Worm (Caenorhabditis elegans) whole organism, L1 larva: Measurements from ENCODE around the gene sri-45.

Source experiments
- ama-1 ChIP-seq: fragments of 150-350 bp; optimal IDR thresholded peaks from 2 replicates; lab custom pipeline; 2014
- dsc-1 ChIP-seq: sonication (generic microtip); optimal IDR thresholded peaks from 2 replicates; lab custom pipeline; 2016; ENCODE audit warnings: mild to moderate bottlenecking, missing genetic modification characterization, missing compliant biosample characterization
- egl-27 ChIP-seq, 2 experiments: fragments of 150-350 bp in 1 of 2; sonication (generic microtip); optimal IDR thresholded peaks; 3 replicates each; lab custom pipeline; 2017 to 2018; ENCODE audit warnings: missing biosample characterization in 2 of 2, missing genetic modification characterization in 2 of 2, missing genetic modification reagents in 2 of 2
- elt-3 ChIP-seq, 6 experiments: fragments of 150-350 bp in 1 of 6; sonication (generic microtip); optimal IDR thresholded peaks; 2 replicates each; lab custom pipeline; 2017 to 2018; ENCODE audit warnings: missing biosample characterization in 6 of 6, missing genetic modification characterization in 6 of 6, inconsistent platforms in 1 of 6
- irx-1 ChIP-seq: sonication (generic microtip); optimal IDR thresholded peaks from 2 replicates; lab custom pipeline; 2016; ENCODE audit warnings: missing genetic modification characterization, missing compliant biosample characterization
- jun-1 ChIP-seq: fragments of 150-350 bp; optimal IDR thresholded peaks from 2 replicates; lab custom pipeline; 2014; ENCODE audit warnings: missing biosample characterization, missing genetic modification reagents, missing genetic modification characterization
- lin-39 ChIP-seq: fragments of 150-350 bp; optimal IDR thresholded peaks from 2 replicates; lab custom pipeline; 2014; ENCODE audit warnings: missing biosample characterization, missing genetic modification reagents, missing genetic modification characterization
- lsy-2 ChIP-seq, 2 experiments: fragments of 150-350 bp; optimal IDR thresholded peaks; 2 replicates each; lab custom pipeline; 2014; ENCODE audit warnings: missing biosample characterization in 2 of 2, missing genetic modification characterization in 2 of 2
- nhr-77 ChIP-seq: fragments of 150-350 bp; optimal IDR thresholded peaks from 2 replicates; lab custom pipeline; 2014; ENCODE audit warnings: missing biosample characterization, missing genetic modification characterization
- nhr-85 ChIP-seq: sonication (generic microtip); peaks from one replicate; lab custom pipeline; 2016; ENCODE audit warnings: missing genetic modification characterization, inconsistent platforms, missing compliant biosample characterization
- nhr-90 ChIP-seq: sonication (generic microtip); optimal IDR thresholded peaks from 2 replicates; lab custom pipeline; 2016; ENCODE audit warnings: mild to moderate bottlenecking, missing genetic modification characterization, missing compliant biosample characterization; ENCODE audit not compliant: poor library complexity
- pqm-1 ChIP-seq: sonication (generic microtip); optimal IDR thresholded peaks from 3 replicates; lab custom pipeline; 2017; ENCODE audit warnings: missing biosample characterization, missing genetic modification characterization
- unc-98 ChIP-seq: fragments of 200-800 bp; sonication (Bioruptor generic); IDR thresholded peaks from 2 replicates; pipeline ENCODE4 v1.3.6; 2022; ENCODE audit warnings: missing genetic modification characterization, missing compliant biosample characterization
- ztf-4 ChIP-seq: fragments of 150-350 bp; optimal IDR thresholded peaks from 2 replicates; lab custom pipeline; 2014; ENCODE audit warnings: missing biosample characterization, missing genetic modification characterization

- TF ChIP-seq dsc-1 (tag; lab: Kevin White, UChicago) = no peak
- TF ChIP-seq nhr-77 (tag; lab: Kevin White, UChicago) = no peak
- no peak for TF ChIP-seq nhr-85 (tag; lab: Kevin White, UChicago)
- TF ChIP-seq elt-3 (tag; optimal IDR thresholded peaks at IDR 0.05; lab: Kevin White, UChicago) = no peak
- TF ChIP-seq nhr-90 (tag; lab: Kevin White, UChicago) = no peak
- TF ChIP-seq ztf-4 (tag; lab: Kevin White, UChicago) = no peak
- no peak for TF ChIP-seq lsy-2 (tag; optimal IDR thresholded peaks at IDR 0.05; lab: Kevin White, UChicago)
- TF ChIP-seq pqm-1 = no peak
- TF ChIP-seq unc-98 = no peak
- TF ChIP-seq egl-27 (tag; optimal IDR thresholded peaks at IDR 0.05; lab: Kevin White, UChicago) = no peak
- no peak for TF ChIP-seq lin-39 (tag; lab: Kevin White, UChicago)
- no peak for TF ChIP-seq jun-1
- TF ChIP-seq ama-1 (lab: Kevin White, UChicago) = no peak
- TF ChIP-seq irx-1 = no peak
Observed at ce11 chrII:627913-628312, 33.7 kb downstream of the sri-45 start.
